Worm (Caenorhabditis elegans) whole organism, L2 larva: ENCODE results near the gene C01G10.5.

ENCODE experiments used
- C34F6.9 ChIP-seq: fragments of 150-350 bp; optimal IDR thresholded peaks from 2 replicates; lab custom pipeline; 2014; ENCODE audit warnings: missing biosample characterization, missing genetic modification characterization
- F13H6.1 ChIP-seq: sonication (generic microtip); optimal IDR thresholded peaks from 2 replicates; lab custom pipeline; 2016; ENCODE audit warnings: missing genetic modification characterization, missing compliant biosample characterization
- R02D3.7 ChIP-seq: fragments of 150-350 bp; optimal IDR thresholded peaks from 2 replicates; lab custom pipeline; 2014; ENCODE audit warnings: missing biosample characterization, missing genetic modification characterization
- Y55F3AM.14 ChIP-seq: fragments of 200-800 bp; sonication (Bioruptor generic); optimal IDR thresholded peaks from 2 replicates; lab custom pipeline; 2018; ENCODE audit warnings: mild to moderate bottlenecking, missing genetic modification characterization, missing compliant biosample characterization
- ZK546.5 ChIP-seq: sonication (generic microtip); optimal IDR thresholded peaks from 2 replicates; lab custom pipeline; 2017; ENCODE audit warnings: missing biosample characterization, missing genetic modification characterization
- alr-1 ChIP-seq: fragments of 150-350 bp; optimal IDR thresholded peaks from 2 replicates; lab custom pipeline; 2014; ENCODE audit warnings: missing biosample characterization, missing genetic modification characterization
- aly-2 ChIP-seq: fragments of 150-350 bp; optimal IDR thresholded peaks from 2 replicates; lab custom pipeline; 2014; ENCODE audit warnings: missing biosample characterization, missing genetic modification characterization
- ama-1 ChIP-seq: fragments of 150-350 bp; optimal IDR thresholded peaks from 2 replicates; lab custom pipeline; 2018; ENCODE audit warnings: inconsistent platforms
- blmp-1 ChIP-seq: sonication (generic microtip); optimal IDR thresholded peaks from 2 replicates; lab custom pipeline; 2017; ENCODE audit warnings: missing genetic modification characterization, mild to moderate bottlenecking, missing compliant biosample characterization, antibody characterized with exemption, moderate library complexity; ENCODE audit not compliant: insufficient read depth
- ceh-16 ChIP-seq: fragments of 150-350 bp; optimal IDR thresholded peaks from 2 replicates; lab custom pipeline; 2014; ENCODE audit warnings: missing biosample characterization, missing genetic modification characterization
- ceh-82 ChIP-seq: fragments of 150-350 bp; optimal IDR thresholded peaks from 2 replicates; lab custom pipeline; 2014; ENCODE audit warnings: missing biosample characterization, missing genetic modification characterization
- crh-2 ChIP-seq: sonication (generic microtip); optimal IDR thresholded peaks from 2 replicates; lab custom pipeline; 2017; ENCODE audit warnings: missing biosample characterization, missing genetic modification characterization
- dmd-4 ChIP-seq: sonication (generic microtip); optimal IDR thresholded peaks from 2 replicates; lab custom pipeline; 2017; ENCODE audit warnings: missing biosample characterization, missing genetic modification characterization
- egl-27 ChIP-seq: sonication (generic microtip); optimal IDR thresholded peaks from 3 replicates; lab custom pipeline; 2017; ENCODE audit warnings: missing biosample characterization, missing genetic modification reagents, missing genetic modification characterization
- elt-1 ChIP-seq: fragments of 150-350 bp; optimal IDR thresholded peaks from 2 replicates; lab custom pipeline; 2014; ENCODE audit warnings: missing biosample characterization, missing genetic modification characterization
- elt-3 ChIP-seq: sonication (generic microtip); optimal IDR thresholded peaks from 2 replicates; lab custom pipeline; 2017; ENCODE audit warnings: missing biosample characterization, missing genetic modification characterization
- fos-1 ChIP-seq: fragments of 150-350 bp; optimal IDR thresholded peaks from 2 replicates; lab custom pipeline; 2014; ENCODE audit warnings: missing biosample characterization, missing genetic modification characterization
- gmeb-1 ChIP-seq: fragments of 150-350 bp; optimal IDR thresholded peaks from 2 replicates; lab custom pipeline; 2014; ENCODE audit warnings: missing biosample characterization, missing genetic modification characterization
- lin-11 ChIP-seq: fragments of 150-350 bp; sonication (generic microtip); optimal IDR thresholded peaks from 2 replicates; lab custom pipeline; 2014; ENCODE audit warnings: missing biosample characterization, missing genetic modification characterization, inconsistent platforms, mixed read lengths
- lin-13 ChIP-seq: fragments of 150-350 bp; optimal IDR thresholded peaks from 2 replicates; lab custom pipeline; 2014; ENCODE audit warnings: missing biosample characterization, missing genetic modification reagents, missing genetic modification characterization
- lin-39 ChIP-seq: fragments of 150-350 bp; optimal IDR thresholded peaks from 2 replicates; lab custom pipeline; 2014; ENCODE audit warnings: missing biosample characterization, missing genetic modification reagents, missing genetic modification characterization
- lsy-2 ChIP-seq, 2 experiments: fragments of 150-350 bp in 1 of 2; sonication (generic microtip) in 1 of 2; optimal IDR thresholded peaks; 2 replicates each; lab custom pipeline; 2014 to 2017; ENCODE audit warnings: missing biosample characterization in 2 of 2, missing genetic modification characterization in 2 of 2
- mab-5 ChIP-seq: fragments of 150-350 bp; optimal IDR thresholded peaks from 2 replicates; lab custom pipeline; 2014; ENCODE audit warnings: missing biosample characterization, missing genetic modification characterization
- mbf-1 ChIP-seq: sonication (generic microtip); optimal IDR thresholded peaks from 2 replicates; lab custom pipeline; 2017; ENCODE audit warnings: missing biosample characterization, missing genetic modification characterization
- mdl-1 ChIP-seq, 2 experiments: fragments of 150-350 bp in 1 of 2; sonication (generic microtip) in 1 of 2; optimal IDR thresholded peaks; 2 replicates each; lab custom pipeline; 2017; ENCODE audit warnings: missing biosample characterization in 2 of 2, missing genetic modification characterization in 2 of 2
- nhr-10 ChIP-seq: sonication (generic microtip); optimal IDR thresholded peaks from 2 replicates; lab custom pipeline; 2017; ENCODE audit warnings: missing biosample characterization, missing genetic modification characterization
- nhr-11 ChIP-seq: fragments of 150-350 bp; optimal IDR thresholded peaks from 2 replicates; lab custom pipeline; 2014; ENCODE audit warnings: missing biosample characterization, missing genetic modification characterization
- nhr-12 ChIP-seq: fragments of 150-350 bp; optimal IDR thresholded peaks from 2 replicates; lab custom pipeline; 2014; ENCODE audit warnings: missing biosample characterization, missing genetic modification characterization
- nhr-129 ChIP-seq: fragments of 150-350 bp; optimal IDR thresholded peaks from 2 replicates; lab custom pipeline; 2014; ENCODE audit warnings: missing biosample characterization, missing genetic modification characterization
- nhr-21 ChIP-seq: fragments of 150-350 bp; optimal IDR thresholded peaks from 2 replicates; lab custom pipeline; 2014; ENCODE audit warnings: missing biosample characterization, missing genetic modification characterization
- nhr-23 ChIP-seq: fragments of 150-350 bp; optimal IDR thresholded peaks from 2 replicates; lab custom pipeline; 2014; ENCODE audit warnings: missing biosample characterization, missing genetic modification reagents, missing genetic modification characterization
- nhr-237 ChIP-seq: fragments of 150-350 bp; optimal IDR thresholded peaks from 2 replicates; lab custom pipeline; 2014; ENCODE audit warnings: missing biosample characterization, missing genetic modification characterization
- nhr-25 ChIP-seq: fragments of 150-350 bp; sonication (generic microtip); optimal IDR thresholded peaks from 3 replicates; lab custom pipeline; 2014; ENCODE audit warnings: missing biosample characterization, missing genetic modification characterization
- nhr-6 ChIP-seq: fragments of 150-350 bp; optimal IDR thresholded peaks from 2 replicates; lab custom pipeline; 2014; ENCODE audit warnings: missing biosample characterization, missing genetic modification characterization
- nhr-77 ChIP-seq: fragments of 150-350 bp; optimal IDR thresholded peaks from 2 replicates; lab custom pipeline; 2014; ENCODE audit warnings: missing biosample characterization, missing genetic modification characterization
- peb-1 ChIP-seq: fragments of 150-350 bp; optimal IDR thresholded peaks from 2 replicates; lab custom pipeline; 2014; ENCODE audit warnings: missing biosample characterization, missing genetic modification characterization
- sem-4 ChIP-seq: fragments of 150-350 bp; optimal IDR thresholded peaks from 2 replicates; lab custom pipeline; 2014; ENCODE audit warnings: missing biosample characterization, missing genetic modification reagents, missing genetic modification characterization
- skn-1 ChIP-seq: sonication (generic microtip); optimal IDR thresholded peaks from 2 replicates; lab custom pipeline; 2017; ENCODE audit warnings: missing biosample characterization, missing genetic modification characterization
- sma-3 ChIP-seq: sonication (generic microtip); optimal IDR thresholded peaks from 2 replicates; lab custom pipeline; 2016; ENCODE audit warnings: missing genetic modification reagents, missing genetic modification characterization, missing compliant biosample characterization
- sma-9 ChIP-seq, 2 experiments: fragments of 150-350 bp in 1 of 2; sonication (generic microtip) in 1 of 2; optimal IDR thresholded peaks; 2 replicates each; lab custom pipeline; 2014 to 2016; ENCODE audit warnings: missing genetic modification characterization in 2 of 2, mild to moderate bottlenecking in 1 of 2, missing biosample characterization in 1 of 2, missing compliant biosample characterization in 1 of 2, missing genetic modification reagents in 1 of 2, moderate library complexity in 1 of 2
- snpc-4 ChIP-seq: fragments of 150-350 bp; optimal IDR thresholded peaks from 2 replicates; lab custom pipeline; 2014; ENCODE audit warnings: missing biosample characterization, missing genetic modification characterization
- unc-39 ChIP-seq: fragments of 150-350 bp; optimal IDR thresholded peaks from 2 replicates; lab custom pipeline; 2014; ENCODE audit warnings: missing biosample characterization, missing genetic modification characterization
- unc-55 ChIP-seq: fragments of 150-350 bp; sonication (generic microtip); optimal IDR thresholded peaks from 3 replicates; lab custom pipeline; 2014; ENCODE audit warnings: missing biosample characterization, missing genetic modification reagents, missing genetic modification characterization
- unc-62 ChIP-seq: fragments of 150-350 bp; optimal IDR thresholded peaks from 2 replicates; lab custom pipeline; 2014; ENCODE audit warnings: missing biosample characterization, missing genetic modification reagents, missing genetic modification characterization
- zag-1 ChIP-seq: fragments of 150-350 bp; optimal IDR thresholded peaks from 2 replicates; lab custom pipeline; 2014; ENCODE audit warnings: missing biosample characterization, missing genetic modification characterization
- ztf-1 ChIP-seq: fragments of 200-800 bp; sonication (Bioruptor generic); conservative IDR thresholded peaks from 2 replicates; pipeline ENCODE4 v1.3.6; 2022; ENCODE audit warnings: missing genetic modification characterization, missing compliant biosample characterization
- ztf-11 ChIP-seq: sonication (generic microtip); optimal IDR thresholded peaks from 2 replicates; lab custom pipeline; 2017; ENCODE audit warnings: missing biosample characterization, missing genetic modification characterization
- ztf-4 ChIP-seq: fragments of 150-350 bp; optimal IDR thresholded peaks from 2 replicates; lab custom pipeline; 2014; ENCODE audit warnings: missing biosample characterization, missing genetic modification characterization

The C01G10.5 gene

ce11 chrV:15087207-15087706, 2.1 kb downstream of the C01G10.5 start, which contains the start of the genes C01G10.15 and C01G10.6:
C01G10.15 (minus strand) TSS chrV:15087307.
C01G10.6 (plus strand) TSS chrV:15087656.
- TF ChIP-seq ama-1 (no peak), ztf-11 (tag; lab: Kevin White, UChicago) (no peak), sma-9 (GFP tag; optimal IDR thresholded peaks at IDR 0.05; lab: Kevin White, UChicago) (peak; percentile 0), sma-9 (tag; optimal IDR thresholded peaks at IDR 0.05; lab: Kevin White, UChicago) (no peak)

ce11 chrV:15085335-15085800, 4.0 kb downstream of the C01G10.5 start, which contains the start of the genes ahsa-1 and C01G10.7:
ahsa-1 (minus strand) TSS chrV:15085385.
C01G10.7 (plus strand) TSS chrV:15085747.
- peak; percentile 79 for TF ChIP-seq ztf-4 (tag; lab: Kevin White, UChicago)
- no peak for TF ChIP-seq mbf-1 (tag; lab: Kevin White, UChicago)
- peak; percentile 36 for TF ChIP-seq ceh-16 (tag; lab: Kevin White, UChicago)
- TF ChIP-seq gmeb-1 (tag; lab: Kevin White, UChicago) = peak; percentile 81
- TF ChIP-seq nhr-6 (tag; lab: Kevin White, UChicago) = no peak
- TF ChIP-seq ztf-11 (tag; lab: Kevin White, UChicago) = no peak
- TF ChIP-seq nhr-25 (tag; lab: Kevin White, UChicago) = no peak
- TF ChIP-seq lin-13 (GFP tag; lab: Kevin White, UChicago) = peak; percentile 86
- TF ChIP-seq nhr-11 (tag; lab: Kevin White, UChicago) = no peak
- TF ChIP-seq unc-62 (GFP tag; lab: Kevin White, UChicago) = no peak
- TF ChIP-seq lin-39 (tag; lab: Kevin White, UChicago) = no peak
- peak in 1 of 2 experiments; percentile 6 for TF ChIP-seq mdl-1 (tag; optimal IDR thresholded peaks at IDR 0.05; lab: Kevin White, UChicago)
- TF ChIP-seq R02D3.7 = peak; percentile 88
- TF ChIP-seq skn-1 (tag; lab: Kevin White, UChicago) = peak; percentile 56
- TF ChIP-seq nhr-129 (tag; lab: Kevin White, UChicago) = peak; percentile 78
- no peak for TF ChIP-seq Y55F3AM.14 (GFP tag; lab: Kevin White, UChicago)
- peak; percentile 81 for TF ChIP-seq snpc-4 (tag; lab: Kevin White, UChicago)
- TF ChIP-seq mab-5 (tag; lab: Kevin White, UChicago) = peak; percentile 80
- TF ChIP-seq ZK546.5 = peak; percentile 42
- no peak for TF ChIP-seq aly-2 (tag; lab: Kevin White, UChicago)
- no peak for TF ChIP-seq nhr-21 (tag; lab: Kevin White, UChicago)
- peak; percentile 76 for TF ChIP-seq sem-4 (tag; lab: Kevin White, UChicago)
- peak; percentile 76 to 93 for TF ChIP-seq lsy-2 (tag; optimal IDR thresholded peaks at IDR 0.05; lab: Kevin White, UChicago)
- TF ChIP-seq nhr-10 (tag; lab: Kevin White, UChicago) = no peak
- TF ChIP-seq F13H6.1 (tag; lab: Kevin White, UChicago) = peak; percentile 86
- TF ChIP-seq elt-1 (tag; lab: Kevin White, UChicago) = no peak
- peak; percentile 64 for TF ChIP-seq blmp-1 (tag; lab: Kevin White, UChicago)
- TF ChIP-seq sma-3 (GFP tag; lab: Kevin White, UChicago) = peak; percentile 95
- TF ChIP-seq ztf-1 (GFP tag; lab: Robert Waterston, UW) = no peak
- peak; percentile 15 for TF ChIP-seq ceh-82 (tag; lab: Kevin White, UChicago)
- TF ChIP-seq nhr-23 (tag; lab: Kevin White, UChicago) = no peak
- no peak for TF ChIP-seq unc-39
- TF ChIP-seq alr-1 (tag; lab: Kevin White, UChicago) = no peak
- no peak for TF ChIP-seq elt-3 (tag; lab: Kevin White, UChicago)
- TF ChIP-seq unc-55 = peak; percentile 98
- peak; percentile 80 for TF ChIP-seq fos-1 (tag; lab: Kevin White, UChicago)
- peak; percentile 52 for TF ChIP-seq egl-27 (tag; lab: Kevin White, UChicago)
- TF ChIP-seq crh-2 (tag; lab: Kevin White, UChicago) = peak; percentile 94
- TF ChIP-seq ama-1 = no peak
- peak; percentile 88 for TF ChIP-seq sma-9 (GFP tag; optimal IDR thresholded peaks at IDR 0.05; lab: Kevin White, UChicago)
- TF ChIP-seq sma-9 (tag; optimal IDR thresholded peaks at IDR 0.05; lab: Kevin White, UChicago) = no peak
- peak; percentile 47 for TF ChIP-seq lin-11 (tag; lab: Kevin White, UChicago)
- peak; percentile 30 for TF ChIP-seq zag-1 (tag; lab: Kevin White, UChicago)
- peak; percentile 23 for TF ChIP-seq nhr-237 (tag; lab: Kevin White, UChicago)
- peak; percentile 98 for TF ChIP-seq C34F6.9 (tag; lab: Kevin White, UChicago)
- peak; percentile 78 for TF ChIP-seq nhr-77
- no peak for TF ChIP-seq nhr-12 (tag; lab: Kevin White, UChicago)
- TF ChIP-seq peb-1 (tag; lab: Kevin White, UChicago) = no peak
- no peak for TF ChIP-seq dmd-4 (tag; lab: Kevin White, UChicago)
